Fruit fly (Drosophila melanogaster) Kc167 (cell line): Measurements from ENCODE around the gene CG31267.

Experiments used
- Sin3A ChIP-seq: fragments of >200 bp; optimal IDR thresholded peaks from 2 replicates; lab custom pipeline; 2018; ENCODE audit warnings: missing external identifiers
- h ChIP-seq: fragments of >200 bp; optimal IDR thresholded peaks from 3 replicates; lab custom pipeline; 2018; ENCODE audit warnings: missing external identifiers
- insv ChIP-seq: fragments of >200 bp; optimal IDR thresholded peaks from 3 replicates; lab custom pipeline; 2018; ENCODE audit warnings: missing external identifiers
- psq ChIP-seq: fragments of >200 bp; optimal IDR thresholded peaks from 2 replicates; lab custom pipeline; 2017; ENCODE audit warnings: missing external identifiers
- ttk ChIP-seq: sonication (Bioruptor generic); optimal IDR thresholded peaks from 2 replicates; lab custom pipeline; 2017; ENCODE audit warnings: missing external identifiers

DNA sequence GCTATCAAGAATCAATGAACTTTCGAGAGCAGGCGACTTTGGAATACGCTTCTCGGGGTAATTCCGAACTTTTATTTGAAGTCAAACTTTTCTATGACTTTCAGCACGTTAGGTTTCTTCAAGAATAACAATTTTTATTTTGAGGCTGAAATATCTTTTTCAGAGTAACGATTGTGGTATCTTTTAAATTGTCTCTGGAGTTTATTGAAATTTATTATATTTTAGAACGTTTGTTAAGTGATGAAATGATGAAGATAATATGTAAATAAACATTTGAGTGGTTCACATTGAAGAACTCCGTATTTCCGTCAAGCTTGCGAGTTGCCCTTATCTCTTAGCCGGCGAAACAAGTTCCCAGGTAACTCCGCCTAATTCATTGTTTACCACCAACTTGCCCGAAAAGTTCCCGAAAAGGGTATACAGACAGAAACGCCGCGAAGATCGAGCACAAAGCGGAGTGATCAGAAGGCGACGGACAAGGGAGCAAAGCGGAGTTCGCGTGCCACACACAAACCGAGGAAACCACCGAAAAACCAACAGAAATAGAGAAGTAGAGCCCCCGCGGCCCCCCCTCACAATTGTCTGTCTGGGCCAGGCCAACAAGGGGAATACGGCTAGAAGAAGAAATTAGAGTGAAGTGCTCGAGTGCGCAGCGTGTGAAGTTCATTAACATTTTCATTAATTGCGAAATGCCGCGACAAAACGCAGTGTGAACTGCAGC lies 16.2 kb upstream of the CG31267 start:
- TF ChIP-seq insv (lab: Kevin White, UChicago) (no peak), psq (no peak), h (no peak), Sin3A (lab: Kevin White, UChicago) (no peak), ttk (lab: Kevin White, UChicago) (no peak)
